Worm (Caenorhabditis elegans) whole organism, L4/young adult: ENCODE results near the gene T16A9.3.

Source experiments
- W03F9.2 ChIP-seq: fragments of 150-350 bp; optimal IDR thresholded peaks from 2 replicates; lab custom pipeline; 2014; ENCODE audit warnings: missing biosample characterization, missing genetic modification characterization
- him-1 ChIP-seq: sonication (generic microtip); optimal IDR thresholded peaks from 2 replicates; lab custom pipeline; 2016; ENCODE audit warnings: missing genotype, missing genetic modification reagents, missing genetic modification characterization, missing compliant biosample characterization

- no peak for TF ChIP-seq W03F9.2 (tag; lab: Kevin White, UChicago)
- no peak for TF ChIP-seq him-1 (tag; lab: Kevin White, UChicago)
Measured at ce11 chrV:14177657-14178129, 27.6 kb upstream of the T16A9.3 start, which contains the start of gene ceh-74.
